Fruit fly (Drosophila melanogaster) whole organism, embryonic: Measurements from ENCODE around the gene mRpL50.

Source experiments
- ATbp ChIP-seq: fragments of 200-800 bp; sonication (Bioruptor generic); optimal IDR thresholded peaks from 2 replicates; lab custom pipeline; 2017; ENCODE audit warnings: missing biosample characterization, mild to moderate bottlenecking, missing genetic modification characterization, missing genetic modification reagents
- Antp ChIP-seq: fragments of 200-800 bp; sonication (Bioruptor generic); optimal IDR thresholded peaks from 3 replicates; lab custom pipeline; 2016; ENCODE audit warnings: missing biosample characterization, missing genetic modification characterization
- Awh ChIP-seq: fragments of 200-800 bp; sonication (Bioruptor generic); IDR thresholded peaks from 2 replicates; pipeline ENCODE4, ENCODE4 v1.3.6; 2022; ENCODE audit warnings: missing biosample characterization, missing genetic modification characterization
- B-H2 ChIP-seq: fragments of 200-800 bp; sonication (Bioruptor generic); optimal IDR thresholded peaks from 2 replicates; lab custom pipeline; 2018; ENCODE audit warnings: missing biosample characterization, mild to moderate bottlenecking, missing genetic modification characterization
- CG10147 ChIP-seq: fragments of 200-800 bp; sonication (Bioruptor generic); optimal IDR thresholded peaks from 2 replicates; lab custom pipeline; 2019; ENCODE audit warnings: missing biosample characterization, mild to moderate bottlenecking, missing genetic modification characterization, moderate library complexity
- CG10462 ChIP-seq: fragments of 200-800 bp; sonication (Bioruptor generic); optimal IDR thresholded peaks from 2 replicates; lab custom pipeline; 2016; ENCODE audit warnings: missing biosample characterization, missing genetic modification characterization
- CG11085 ChIP-seq: fragments of 200-800 bp; sonication (Bioruptor generic); IDR thresholded peaks from 2 replicates; pipeline ENCODE4 v1.3.6; 2022; ENCODE audit warnings: missing biosample characterization, missing genetic modification characterization
- CG12769 ChIP-seq: fragments of 200-800 bp; sonication (Bioruptor generic); optimal IDR thresholded peaks from 2 replicates; lab custom pipeline; 2019; ENCODE audit warnings: missing biosample characterization, mild to moderate bottlenecking, missing genetic modification characterization, moderate library complexity
- CG15269 ChIP-seq: fragments of 200-800 bp; sonication (Bioruptor generic); optimal IDR thresholded peaks from 2 replicates; lab custom pipeline; 2018; ENCODE audit warnings: missing biosample characterization, mild to moderate bottlenecking, missing genetic modification characterization, moderate library complexity
- CG17361 ChIP-seq: fragments of 200-800 bp; sonication (Bioruptor generic); IDR thresholded peaks from 3 replicates; pipeline ENCODE4 v1.3.6; 2022; ENCODE audit warnings: missing biosample characterization, missing genetic modification characterization
- CG17912 ChIP-seq: fragments of 200-800 bp; sonication (Bioruptor generic); optimal IDR thresholded peaks from 2 replicates; lab custom pipeline; 2018; ENCODE audit warnings: missing biosample characterization, mild to moderate bottlenecking, missing genetic modification characterization
- CG18476 ChIP-seq: fragments of 200-800 bp; sonication (Bioruptor generic); optimal IDR thresholded peaks from 2 replicates; lab custom pipeline; 2016; ENCODE audit warnings: missing biosample characterization, mild to moderate bottlenecking, missing genetic modification characterization
- CG4424 ChIP-seq: fragments of 200-800 bp; sonication (Bioruptor generic); optimal IDR thresholded peaks from 3 replicates; lab custom pipeline; 2016; ENCODE audit warnings: missing biosample characterization, missing genetic modification characterization
- CG4730 ChIP-seq: fragments of 200-800 bp; sonication (Bioruptor generic); IDR thresholded peaks from 2 replicates; pipeline ENCODE4 v1.3.6; 2022; ENCODE audit warnings: missing biosample characterization, missing genetic modification characterization
- CG4820 ChIP-seq: fragments of 200-800 bp; sonication (Bioruptor generic); optimal IDR thresholded peaks from 3 replicates; lab custom pipeline; 2016; ENCODE audit warnings: missing biosample characterization, missing genetic modification characterization
- CG6854 ChIP-seq: fragments of 200-800 bp; sonication (Bioruptor generic); optimal IDR thresholded peaks from 3 replicates; lab custom pipeline; 2017; ENCODE audit warnings: missing biosample characterization, mild to moderate bottlenecking, missing genetic modification characterization
- CG7745 ChIP-seq: fragments of 200-800 bp; sonication (Bioruptor generic); optimal IDR thresholded peaks from 2 replicates; lab custom pipeline; 2018; ENCODE audit warnings: missing biosample characterization, mild to moderate bottlenecking, missing genetic modification characterization, moderate library complexity
- CG7963 ChIP-seq: fragments of 200-800 bp; sonication (Bioruptor generic); IDR thresholded peaks from 3 replicates; pipeline ENCODE4 v1.3.6; 2022; ENCODE audit warnings: missing biosample characterization, missing genetic modification characterization; ENCODE audit not compliant: partially characterized antibody
- CG8765 ChIP-seq: fragments of 200-800 bp; sonication (Bioruptor generic); IDR thresholded peaks from 2 replicates; pipeline ENCODE4 v1.3.6; 2022; ENCODE audit warnings: missing biosample characterization, missing genetic modification characterization
- CG8944 ChIP-seq: fragments of 200-800 bp; sonication (Bioruptor generic); optimal IDR thresholded peaks from 3 replicates; lab custom pipeline; 2016; ENCODE audit warnings: missing biosample characterization, missing genetic modification characterization
- CG9437 ChIP-seq: fragments of 200-800 bp; sonication (Bioruptor generic); optimal IDR thresholded peaks from 2 replicates; lab custom pipeline; 2018; ENCODE audit warnings: missing biosample characterization, mild to moderate bottlenecking, missing genetic modification characterization
- D19A ChIP-seq: fragments of 200-800 bp; optimal IDR thresholded peaks from 3 replicates; lab custom pipeline; 2019; ENCODE audit warnings: missing biosample characterization, mild to moderate bottlenecking, missing genetic modification characterization, moderate library complexity
- Dp ChIP-seq: fragments of 200-800 bp; sonication (Bioruptor generic); optimal IDR thresholded peaks from 2 replicates; lab custom pipeline; 2018; ENCODE audit warnings: missing biosample characterization, mild to moderate bottlenecking, missing genetic modification characterization, moderate library complexity
- Ets97D ChIP-seq: fragments of 200-800 bp; sonication (Bioruptor generic); optimal IDR thresholded peaks from 3 replicates; lab custom pipeline; 2016; ENCODE audit warnings: missing biosample characterization, missing genetic modification characterization
- H2.0 ChIP-seq: fragments of 200-800 bp; sonication (Bioruptor generic); IDR thresholded peaks from 2 replicates; pipeline ENCODE4 v1.3.6; 2022; ENCODE audit warnings: missing biosample characterization, missing genetic modification characterization
- Hey ChIP-seq: fragments of 200-800 bp; sonication (Bioruptor generic); optimal IDR thresholded peaks from 3 replicates; lab custom pipeline; 2018; ENCODE audit warnings: missing biosample characterization, mild to moderate bottlenecking, missing genetic modification characterization
- HmgZ ChIP-seq: fragments of 200-800 bp; sonication (Bioruptor generic); optimal IDR thresholded peaks from 2 replicates; lab custom pipeline; 2018; ENCODE audit warnings: missing biosample characterization, mild to moderate bottlenecking, missing genetic modification characterization
- Hr51 ChIP-seq, 2 experiments: fragments of 200-800 bp; sonication (Bioruptor generic); optimal IDR thresholded peaks; 2 replicates in 1 of 2; 3 replicates in 1 of 2; lab custom pipeline; 2016 to 2018; ENCODE audit warnings: missing biosample characterization in 2 of 2, missing genetic modification characterization in 2 of 2, mild to moderate bottlenecking in 1 of 2, moderate library complexity in 1 of 2
- Kr ChIP-seq: fragments of 200-800 bp; sonication (Bioruptor generic); optimal IDR thresholded peaks from 2 replicates; lab custom pipeline; 2017; ENCODE audit warnings: missing biosample characterization, mild to moderate bottlenecking, missing genetic modification characterization
- Neu2 ChIP-seq: fragments of 200-800 bp; sonication (Bioruptor generic); optimal IDR thresholded peaks from 3 replicates; lab custom pipeline; 2016; ENCODE audit warnings: missing biosample characterization, missing genetic modification characterization, borderline replicate concordance
- Stat92E ChIP-seq, 3 experiments: fragments of >200 bp in 2 of 3; fragments of 200-800 bp in 1 of 3; sonication (Bioruptor generic) in 1 of 3; optimal IDR thresholded peaks; 2 replicates each; lab custom pipeline; 2017 to 2019; ENCODE audit warnings: missing biosample characterization in 3 of 3, missing genetic modification characterization in 3 of 3, mild to moderate bottlenecking in 1 of 3, moderate library complexity in 1 of 3
- Taf1 ChIP-seq: fragments of 200-800 bp; sonication (Bioruptor generic); IDR thresholded peaks from 2 replicates; pipeline ENCODE4 v1.3.6; 2022; ENCODE audit warnings: missing biosample characterization, missing genetic modification characterization
- caup ChIP-seq: fragments of 200-800 bp; sonication (Bioruptor generic); optimal IDR thresholded peaks from 3 replicates; lab custom pipeline; 2017; ENCODE audit warnings: missing biosample characterization, mild to moderate bottlenecking, missing genetic modification characterization, moderate library complexity; ENCODE audit not compliant: severe bottlenecking
- cwo ChIP-seq: fragments of 200-800 bp; sonication (Bioruptor generic); optimal IDR thresholded peaks from 3 replicates; lab custom pipeline; 2017; ENCODE audit warnings: missing biosample characterization, missing genetic modification characterization, mild to moderate bottlenecking, moderate library complexity, missing genetic modification reagents
- fd96Cb ChIP-seq: fragments of 200-800 bp; sonication (Bioruptor generic); optimal IDR thresholded peaks from 2 replicates; lab custom pipeline; 2018; ENCODE audit warnings: missing biosample characterization, mild to moderate bottlenecking, missing genetic modification characterization, moderate library complexity
- fru ChIP-seq: fragments of >200 bp; optimal IDR thresholded peaks from 2 replicates; lab custom pipeline; 2017
- ftz-f1 ChIP-seq: fragments of 200-800 bp; sonication (Bioruptor generic); optimal IDR thresholded peaks from 2 replicates; lab custom pipeline; 2016; ENCODE audit warnings: missing biosample characterization, missing genetic modification characterization
- gcm2 ChIP-seq: fragments of 200-800 bp; sonication (Bioruptor generic); optimal IDR thresholded peaks from 2 replicates; lab custom pipeline; 2016; ENCODE audit warnings: missing biosample characterization, missing genetic modification characterization
- jigr1 ChIP-seq: fragments of 200-800 bp; sonication (Bioruptor generic); IDR thresholded peaks from 3 replicates; pipeline ENCODE4 v1.3.6; 2022; ENCODE audit warnings: missing biosample characterization, missing genetic modification characterization
- klu ChIP-seq: fragments of 200-800 bp; sonication (Bioruptor generic); IDR thresholded peaks from 2 replicates; pipeline ENCODE4 v1.3.6; 2022; ENCODE audit warnings: missing biosample characterization, missing genetic modification characterization
- mld ChIP-seq: fragments of 200-800 bp; sonication (Bioruptor generic); IDR thresholded peaks from 3 replicates; pipeline ENCODE4 v1.3.6; 2022; ENCODE audit warnings: missing biosample characterization, missing genetic modification characterization; ENCODE audit not compliant: partially characterized antibody
- odd ChIP-seq: fragments of 200-800 bp; sonication (Bioruptor generic); optimal IDR thresholded peaks from 2 replicates; lab custom pipeline; 2017; ENCODE audit warnings: missing biosample characterization, mild to moderate bottlenecking, missing genetic modification characterization
- pan ChIP-seq, 4 experiments: fragments of >200 bp in 3 of 4; fragments of 200-800 bp in 1 of 4; sonication (Bioruptor generic) in 1 of 4; optimal IDR thresholded peaks in 3 of 4; IDR thresholded peaks in 1 of 4; 2 replicates each; pipeline versions ENCODE4 v1.3.6 to Lab custom; 2017 to 2022; ENCODE audit warnings: missing biosample characterization in 2 of 4, missing genetic modification characterization in 2 of 4, mixed read lengths in 1 of 4
- prd ChIP-seq, 3 experiments: fragments of >200 bp in 2 of 3; fragments of 200-800 bp in 1 of 3; sonication (Bioruptor generic) in 1 of 3; optimal IDR thresholded peaks in 2 of 3; IDR thresholded peaks in 1 of 3; 2 replicates in 2 of 3; 3 replicates in 1 of 3; pipeline versions ENCODE4 v1.3.6 to Lab custom; 2017 to 2022; ENCODE audit warnings: missing biosample characterization in 1 of 3, missing genetic modification characterization in 1 of 3
- psq ChIP-seq: fragments of 200-800 bp; sonication (Bioruptor generic); optimal IDR thresholded peaks from 2 replicates; lab custom pipeline; 2017; ENCODE audit warnings: missing biosample characterization, missing genetic modification characterization
- sens ChIP-seq: fragments of 200-800 bp; sonication (Bioruptor generic); peaks from one replicate; lab custom pipeline; 2016; ENCODE audit warnings: missing biosample characterization, missing genetic modification characterization
- sob ChIP-seq: fragments of 200-800 bp; sonication (Bioruptor generic); IDR thresholded peaks from 2 replicates; pipeline ENCODE4 v1.3.6; 2022; ENCODE audit warnings: missing biosample characterization, missing genetic modification characterization
- ssp ChIP-seq: fragments of 200-800 bp; sonication (Bioruptor generic); IDR thresholded peaks from 2 replicates; pipeline ENCODE4 v1.3.6; 2022; ENCODE audit warnings: missing biosample characterization, missing genetic modification characterization
- vnd ChIP-seq: fragments of 200-800 bp; sonication (Bioruptor generic); IDR thresholded peaks from 3 replicates; pipeline ENCODE4 v1.3.6; 2022; ENCODE audit warnings: missing biosample characterization, missing genetic modification characterization; ENCODE audit not compliant: partially characterized antibody
- wdn ChIP-seq: fragments of 200-800 bp; sonication (Bioruptor generic); IDR thresholded peaks from 2 replicates; pipeline ENCODE4 v1.3.6; 2022; ENCODE audit warnings: missing biosample characterization, missing genetic modification characterization

Gene mRpL50

dm6 chr3L:7262471-7262870 is 18.7 kb upstream of the mRpL50 start (continued):
- TF ChIP-seq HmgZ (tag; lab: Kevin White, UChicago) = no peak
- TF ChIP-seq CG8765 (GFP tag; lab: Robert Waterston, UW) = no peak
- TF ChIP-seq CG17361 (GFP tag; lab: Robert Waterston, UW) = no peak
- TF ChIP-seq ftz-f1 (GFP tag; lab: Kevin White, UChicago) = no peak
- TF ChIP-seq Stat92E (GFP tag; optimal IDR thresholded peaks at IDR 0.05; lab: Kevin White, UChicago) = no peak
- peak; percentile 4 for TF ChIP-seq caup (GFP tag; lab: Kevin White, UChicago)
- no peak for TF ChIP-seq Ets97D (GFP tag; lab: Kevin White, UChicago)
- peak; percentile 46 for TF ChIP-seq cwo
- no peak for TF ChIP-seq prd (optimal IDR thresholded peaks at IDR 0.05; lab: Kevin White, UChicago)
- TF ChIP-seq prd (GFP tag; IDR thresholded peaks at IDR 0.05; lab: Robert Waterston, UW) = peak; percentile 51; the same call in 1 of the 3 replicates
- TF ChIP-seq CG7963 (GFP tag; lab: Robert Waterston, UW) = no peak
- no peak for TF ChIP-seq CG9437 (GFP tag; lab: Kevin White, UChicago)
- TF ChIP-seq fd96Cb (tag; lab: Kevin White, UChicago) = peak; percentile 42
- TF ChIP-seq Hr51 (GFP tag; optimal IDR thresholded peaks at IDR 0.05; lab: Kevin White, UChicago) = peak in 1 of 2 experiments; percentile 33
- no peak for TF ChIP-seq CG18476 (GFP tag; lab: Kevin White, UChicago)
- TF ChIP-seq fru (lab: Kevin White, UChicago) = no peak
- no peak for TF ChIP-seq vnd (GFP tag; lab: Robert Waterston, UW)
- TF ChIP-seq ssp = peak; percentile 26; the same call in 1 of the 2 replicates
- TF ChIP-seq sens = peak; percentile 24
- TF ChIP-seq CG15269 (tag; lab: Kevin White, UChicago) = peak; percentile 18
- TF ChIP-seq B-H2 (GFP tag; lab: Kevin White, UChicago) = no peak
- TF ChIP-seq wdn (GFP tag; lab: Robert Waterston, UW) = no peak
- 0 out of 2 replicates have a peak, but pooled peaks have one; percentile 17 for TF ChIP-seq sob (GFP tag; lab: Robert Waterston, UW)
- TF ChIP-seq pan (optimal IDR thresholded peaks at IDR 0.05; lab: Kevin White, UChicago) = no peak
- peak in 1 of 2 experiments; percentile 41 for TF ChIP-seq pan (GFP tag; optimal IDR thresholded peaks at IDR 0.05 in 1 of 2, IDR thresholded peaks at IDR 0.05 in 1 of 2)
- no peak for TF ChIP-seq CG4730
- no peak for TF ChIP-seq psq (GFP tag; lab: Kevin White, UChicago)
- TF ChIP-seq mld (GFP tag; lab: Robert Waterston, UW) = no peak
- TF ChIP-seq CG7745 (tag; lab: Kevin White, UChicago) = no peak
- no peak for TF ChIP-seq CG4820
- no peak for TF ChIP-seq odd (GFP tag; lab: Kevin White, UChicago)
- no peak for TF ChIP-seq CG10462 (GFP tag; lab: Kevin White, UChicago)
- TF ChIP-seq jigr1 (GFP tag; lab: Robert Waterston, UW) = no peak
- no peak for TF ChIP-seq Dp
- TF ChIP-seq Hey (tag; lab: Kevin White, UChicago) = no peak
- no peak for TF ChIP-seq CG17912 (GFP tag; lab: Kevin White, UChicago)
- no peak for TF ChIP-seq CG11085 (GFP tag; lab: Robert Waterston, UW)
- no peak for TF ChIP-seq CG10147
- no peak for TF ChIP-seq Awh (GFP tag; lab: Robert Waterston, UW)
- no peak for TF ChIP-seq CG12769 (tag; lab: Kevin White, UChicago)
- no peak for TF ChIP-seq Taf1 (GFP tag; lab: Robert Waterston, UW)
- no peak for TF ChIP-seq CG6854 (GFP tag; lab: Kevin White, UChicago)
- peak; percentile 12 for TF ChIP-seq CG4424 (GFP tag; lab: Kevin White, UChicago)
- TF ChIP-seq Kr (GFP tag; lab: Kevin White, UChicago) = no peak
- no peak for TF ChIP-seq Neu2 (GFP tag; lab: Kevin White, UChicago)
- TF ChIP-seq D19A = no peak
- TF ChIP-seq gcm2 (GFP tag; lab: Kevin White, UChicago) = no peak
- TF ChIP-seq ATbp (GFP tag; lab: Kevin White, UChicago) = no peak
- no peak for TF ChIP-seq CG8944 (GFP tag; lab: Kevin White, UChicago)
- no peak for TF ChIP-seq klu (GFP tag; lab: Robert Waterston, UW)
- no peak for TF ChIP-seq Antp (GFP tag; lab: Kevin White, UChicago)
- TF ChIP-seq H2.0 (GFP tag; lab: Robert Waterston, UW) = no peak
